Fruit fly (Drosophila melanogaster) whole organism: ENCODE measurements around the gene CG14882.

Source experiments
- CG8478 ChIP-seq: fragments of >200 bp; optimal IDR thresholded peaks from 2 replicates; lab custom pipeline; 2018; ENCODE audit warnings: inconsistent platforms
- Dll ChIP-seq: fragments of >200 bp; optimal IDR thresholded peaks from 2 replicates; lab custom pipeline; 2017
- EcR ChIP-seq, 2 experiments: fragments of >200 bp; optimal IDR thresholded peaks; 2 replicates each; lab custom pipeline; 2017; ENCODE audit warnings: missing biosample characterization in 2 of 2, missing genetic modification characterization in 2 of 2, missing genetic modification reagents in 2 of 2
- psq ChIP-seq: fragments of >200 bp; optimal IDR thresholded peaks from 2 replicates; lab custom pipeline; 2017
- usp ChIP-seq: fragments of >200 bp; optimal IDR thresholded peaks from 2 replicates; lab custom pipeline; 2017; ENCODE audit warnings: missing biosample characterization, missing genetic modification characterization, mixed read lengths

dm6 chr3R:16430381-16430780 lies 12.6 kb upstream of the CG14882 start, which contains the start of gene CG31279:
- no peak for TF ChIP-seq psq
- no peak for TF ChIP-seq Dll
- TF ChIP-seq EcR (GFP tag; optimal IDR thresholded peaks at IDR 0.05; lab: Kevin White, UChicago), result no peak
- TF ChIP-seq usp (GFP tag; lab: Kevin White, UChicago), result no peak
- no peak for TF ChIP-seq CG8478 (lab: Kevin White, UChicago)
